Worm (Caenorhabditis elegans): ENCODE results near the gene F31B9.4.

The F31B9.4 gene

ce11 chrX:15881027-15881426 is 35.9 kb downstream of the F31B9.4 start:
- no peak for TF ChIP-seq hnd-1 (tag; optimal IDR thresholded peaks at IDR 0.05)
- peak; percentile 23 for TF ChIP-seq hmg-4 (GFP tag; optimal IDR thresholded peaks at IDR 0.05)

DNA sequence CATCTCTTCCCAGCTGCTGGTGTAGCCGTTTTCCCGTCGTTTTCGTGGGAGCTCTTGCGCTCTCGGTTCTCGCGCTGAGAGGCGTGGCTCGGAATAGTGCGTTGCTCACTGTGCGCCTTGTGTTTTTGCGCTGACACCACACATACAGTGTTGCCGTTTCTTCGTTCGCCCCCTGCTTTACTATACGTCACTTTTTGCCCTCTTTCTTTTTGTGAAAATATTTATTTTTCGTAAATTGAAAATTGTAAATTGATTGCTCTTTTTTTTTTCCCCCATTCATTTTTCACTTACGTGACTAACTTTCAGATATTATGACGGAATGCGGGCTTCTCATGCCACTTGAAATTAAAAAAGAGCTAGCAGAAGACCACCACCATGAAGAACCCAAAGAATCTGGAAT is 38.1 kb downstream of the F31B9.4 start, which contains the start of gene gmeb-2:
gmeb-2 (plus strand) TSS at position 301 of the 400 bp plus-strand sequence.
- TF ChIP-seq scrt-1 (GFP tag; IDR thresholded peaks at IDR 0.05): no peak
- no peak for TF ChIP-seq hnd-1 (tag; optimal IDR thresholded peaks at IDR 0.05)
- no peak for TF ChIP-seq hmg-4 (GFP tag; optimal IDR thresholded peaks at IDR 0.05)
- no peak for TF ChIP-seq hmbx-1 (tag; optimal IDR thresholded peaks at IDR 0.05)
- no peak for TF ChIP-seq F13C5.2 (tag; optimal IDR thresholded peaks at IDR 0.05)
- no peak for TF ChIP-seq ceh-13 (GFP tag; optimal IDR thresholded peaks at IDR 0.05)
- TF ChIP-seq tra-4 (tag; optimal IDR thresholded peaks at IDR 0.05): no peak
- no peak for TF ChIP-seq flt-1 (GFP tag; IDR thresholded peaks at IDR 0.05)
- no peak for TF ChIP-seq B0310.2 (tag; optimal IDR thresholded peaks at IDR 0.05)
- no peak for TF ChIP-seq ets-7 (tag; optimal IDR thresholded peaks at IDR 0.05)
- no peak for TF ChIP-seq tbx-37 (GFP tag; conservative IDR thresholded peaks at IDR 0.05)
- TF ChIP-seq ama-1 (optimal IDR thresholded peaks at IDR 0.05): no peak
- TF ChIP-seq aly-1 (tag; optimal IDR thresholded peaks at IDR 0.05): no peak
- TF ChIP-seq sea-1 (GFP tag; conservative IDR thresholded peaks at IDR 0.05): no peak
- no peak for TF ChIP-seq ceh-36 (tag; optimal IDR thresholded peaks at IDR 0.05)
- no peak for TF ChIP-seq pes-1 (GFP tag; IDR thresholded peaks at IDR 0.05)
- TF ChIP-seq tbx-11 (GFP tag; IDR thresholded peaks at IDR 0.05): no peak

DNA sequence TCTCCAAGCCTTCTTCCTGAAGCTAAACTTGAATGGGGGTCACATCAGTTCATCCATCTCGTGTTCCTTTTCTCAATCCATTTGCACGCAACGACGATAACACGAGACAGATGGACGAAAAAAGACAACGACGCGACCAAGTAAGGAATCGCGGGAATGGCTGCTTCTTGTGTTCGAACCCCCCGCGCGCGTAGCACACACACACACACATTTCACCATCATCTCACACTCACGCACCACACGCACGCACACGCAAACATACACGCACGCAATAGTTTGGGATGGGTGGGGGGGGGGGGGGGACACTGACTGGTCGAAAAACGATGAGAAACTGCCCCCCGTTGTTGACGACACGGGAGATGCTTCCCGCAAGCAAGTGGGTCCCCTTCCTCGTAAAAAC is 40.0 kb downstream of the F31B9.4 start:
- TF ChIP-seq aly-1 (tag; optimal IDR thresholded peaks at IDR 0.05): no peak
- TF ChIP-seq B0310.2 (tag; optimal IDR thresholded peaks at IDR 0.05): no peak
- TF ChIP-seq tra-4 (tag; optimal IDR thresholded peaks at IDR 0.05): no peak
- peak; percentile 77 for TF ChIP-seq hmg-4 (GFP tag; optimal IDR thresholded peaks at IDR 0.05)
- no peak for TF ChIP-seq ets-7 (tag; optimal IDR thresholded peaks at IDR 0.05)
- TF ChIP-seq hmbx-1 (tag; optimal IDR thresholded peaks at IDR 0.05): no peak
- TF ChIP-seq ceh-36 (tag; optimal IDR thresholded peaks at IDR 0.05): no peak
- no peak for TF ChIP-seq flt-1 (GFP tag; IDR thresholded peaks at IDR 0.05)

ce11 chrX:15869589-15869988 is 47.3 kb downstream of the F31B9.4 start:
- no peak for TF ChIP-seq scrt-1 (GFP tag; IDR thresholded peaks at IDR 0.05)
- no peak for TF ChIP-seq tra-4 (tag; optimal IDR thresholded peaks at IDR 0.05)
- no peak for TF ChIP-seq sea-1 (GFP tag; conservative IDR thresholded peaks at IDR 0.05)
- no peak for TF ChIP-seq hmg-4 (GFP tag; optimal IDR thresholded peaks at IDR 0.05)
- no peak for TF ChIP-seq ama-1 (optimal IDR thresholded peaks at IDR 0.05)
- TF ChIP-seq hnd-1 (tag; optimal IDR thresholded peaks at IDR 0.05): no peak
- TF ChIP-seq ceh-13 (GFP tag; optimal IDR thresholded peaks at IDR 0.05): no peak
- no peak for TF ChIP-seq ceh-36 (tag; optimal IDR thresholded peaks at IDR 0.05)
- no peak for TF ChIP-seq tbx-37 (GFP tag; conservative IDR thresholded peaks at IDR 0.05)
- TF ChIP-seq B0310.2 (tag; optimal IDR thresholded peaks at IDR 0.05): no peak
- TF ChIP-seq ets-7 (tag; optimal IDR thresholded peaks at IDR 0.05): no peak
- TF ChIP-seq F13C5.2 (tag; optimal IDR thresholded peaks at IDR 0.05): no peak
- no peak for TF ChIP-seq hmbx-1 (tag; optimal IDR thresholded peaks at IDR 0.05)
- TF ChIP-seq aly-1 (tag; optimal IDR thresholded peaks at IDR 0.05): no peak
- TF ChIP-seq tbx-11 (GFP tag; IDR thresholded peaks at IDR 0.05): no peak
- TF ChIP-seq flt-1 (GFP tag; IDR thresholded peaks at IDR 0.05): no peak
- TF ChIP-seq pes-1 (GFP tag; IDR thresholded peaks at IDR 0.05): no peak

- TF ChIP-seq flt-1 (GFP tag; IDR thresholded peaks at IDR 0.05) (0 out of 2 replicates have a peak, but pooled peaks have one; percentile 12), ama-1 (optimal IDR thresholded peaks at IDR 0.05) (no peak), F13C5.2 (tag; optimal IDR thresholded peaks at IDR 0.05) (peak; percentile 34)
Measured at ce11 chrX:15865868-15866555, 50.9 kb downstream of the F31B9.4 start, which contains the start of the genes csb-1 and F53H4.4. Gene csb-1, minus strand, starts transcription at chrX:15865918. Gene F53H4.4, plus strand, starts transcription at chrX:15866387.

Measured in whole organism, early embryonic.